Worm (Caenorhabditis elegans) whole organism, L1 larva: ENCODE results near the gene Y37A1A.3.

ENCODE experiments used
- C34B4.2 ChIP-seq: sonication (generic microtip); optimal IDR thresholded peaks from 2 replicates; lab custom pipeline; 2017; ENCODE audit warnings: mild to moderate bottlenecking, missing genetic modification characterization, missing compliant biosample characterization
- alr-1 ChIP-seq: fragments of 200-800 bp; sonication (Bioruptor generic); optimal IDR thresholded peaks from 2 replicates; lab custom pipeline; 2018; ENCODE audit warnings: borderline replicate concordance, mild to moderate bottlenecking, missing genetic modification characterization, missing compliant biosample characterization
- aly-2 ChIP-seq: fragments of 150-350 bp; optimal IDR thresholded peaks from 2 replicates; lab custom pipeline; 2014; ENCODE audit warnings: missing biosample characterization, missing genetic modification characterization
- blmp-1 ChIP-seq: fragments of 150-350 bp; optimal IDR thresholded peaks from 2 replicates; lab custom pipeline; 2014; ENCODE audit warnings: missing biosample characterization, missing genetic modification characterization
- ceh-63 ChIP-seq: fragments of 200-800 bp; sonication (Bioruptor generic); optimal IDR thresholded peaks from 2 replicates; lab custom pipeline; 2018; ENCODE audit warnings: mild to moderate bottlenecking, missing genetic modification characterization, missing compliant biosample characterization
- ceh-8 ChIP-seq: fragments of 200-800 bp; sonication (Bioruptor generic); optimal IDR thresholded peaks from 2 replicates; lab custom pipeline; 2018; ENCODE audit warnings: mild to moderate bottlenecking, missing genetic modification characterization, moderate library complexity, missing compliant biosample characterization
- ceh-82 ChIP-seq, 3 experiments: fragments of 150-350 bp in 1 of 3; sonication (generic microtip) in 2 of 3; optimal IDR thresholded peaks; 2 replicates each; lab custom pipeline; 2014 to 2017; ENCODE audit warnings: missing biosample characterization in 3 of 3, missing genetic modification characterization in 3 of 3
- ceh-90 ChIP-seq: sonication (generic microtip); optimal IDR thresholded peaks from 2 replicates; lab custom pipeline; 2016; ENCODE audit warnings: missing genetic modification characterization, missing compliant biosample characterization
- ces-1 ChIP-seq: fragments of 150-350 bp; optimal IDR thresholded peaks from 2 replicates; lab custom pipeline; 2014; ENCODE audit warnings: missing biosample characterization, missing genetic modification reagents, missing genetic modification characterization
- efl-3 ChIP-seq: fragments of 200-800 bp; sonication (Bioruptor generic); optimal IDR thresholded peaks from 2 replicates; lab custom pipeline; 2018; ENCODE audit warnings: mild to moderate bottlenecking, missing genetic modification characterization, missing compliant biosample characterization
- elt-2 ChIP-seq: sonication (generic microtip); optimal IDR thresholded peaks from 2 replicates; lab custom pipeline; 2016; ENCODE audit warnings: missing genetic modification characterization, mild to moderate bottlenecking, inconsistent platforms, missing compliant biosample characterization, missing genetic modification reagents
- fkh-10 ChIP-seq: sonication (generic microtip); optimal IDR thresholded peaks from 2 replicates; lab custom pipeline; 2017; ENCODE audit warnings: missing biosample characterization, missing genetic modification reagents, missing genetic modification characterization
- fkh-4 ChIP-seq: sonication (generic microtip); optimal IDR thresholded peaks from 2 replicates; lab custom pipeline; 2016; ENCODE audit warnings: missing compliant biosample characterization, missing genetic modification characterization, borderline replicate concordance
- fkh-8 ChIP-seq: sonication (generic microtip); optimal IDR thresholded peaks from 2 replicates; lab custom pipeline; 2016; ENCODE audit warnings: mild to moderate bottlenecking, missing genetic modification characterization, missing compliant biosample characterization
- fos-1 ChIP-seq: fragments of 150-350 bp; optimal IDR thresholded peaks from 2 replicates; lab custom pipeline; 2014; ENCODE audit warnings: missing biosample characterization, missing genetic modification characterization
- grh-1 ChIP-seq: fragments of 200-800 bp; sonication (Bioruptor generic); IDR thresholded peaks from 2 replicates; pipeline ENCODE4 v1.3.6; 2022; ENCODE audit warnings: missing genetic modification reagents, missing genetic modification characterization, missing compliant biosample characterization
- isw-1 ChIP-seq: fragments of 200-800 bp; sonication (Bioruptor generic); IDR thresholded peaks from 2 replicates; pipeline ENCODE4 v1.3.6; 2022; ENCODE audit warnings: missing genetic modification characterization, missing compliant biosample characterization
- lin-14 ChIP-seq: fragments of 200-800 bp; sonication (Bioruptor generic); optimal IDR thresholded peaks from 2 replicates; lab custom pipeline; 2018; ENCODE audit warnings: mild to moderate bottlenecking, missing genetic modification characterization, moderate library complexity, missing compliant biosample characterization
- lin-15B ChIP-seq: fragments of 150-350 bp; sonication (generic microtip); optimal IDR thresholded peaks from 3 replicates; lab custom pipeline; 2014; ENCODE audit warnings: missing biosample characterization, missing genetic modification characterization
- lin-35 ChIP-seq, 2 experiments: fragments of 150-350 bp; optimal IDR thresholded peaks; 2 replicates each; lab custom pipeline; 2014; ENCODE audit warnings: missing biosample characterization in 2 of 2, missing genetic modification characterization in 2 of 2, missing genetic modification reagents in 2 of 2
- lin-39 ChIP-seq: fragments of 150-350 bp; optimal IDR thresholded peaks from 2 replicates; lab custom pipeline; 2014; ENCODE audit warnings: missing biosample characterization, missing genetic modification reagents, missing genetic modification characterization
- mdl-1 ChIP-seq, 2 experiments: fragments of 150-350 bp; optimal IDR thresholded peaks; 2 replicates each; lab custom pipeline; 2014 to 2017; ENCODE audit warnings: missing biosample characterization in 2 of 2, missing genetic modification characterization in 2 of 2, inconsistent platforms in 1 of 2
- nhr-12 ChIP-seq: sonication (generic microtip); optimal IDR thresholded peaks from 2 replicates; lab custom pipeline; 2017; ENCODE audit warnings: missing biosample characterization, missing genetic modification characterization
- nhr-20 ChIP-seq: sonication (generic microtip); optimal IDR thresholded peaks from 2 replicates; lab custom pipeline; 2016; ENCODE audit warnings: mild to moderate bottlenecking, missing genetic modification characterization, missing compliant biosample characterization
- nhr-237 ChIP-seq: fragments of 150-350 bp; optimal IDR thresholded peaks from 2 replicates; lab custom pipeline; 2014; ENCODE audit warnings: missing biosample characterization, missing genetic modification characterization
- nhr-28 ChIP-seq: fragments of 150-350 bp; optimal IDR thresholded peaks from 2 replicates; lab custom pipeline; 2014; ENCODE audit warnings: missing biosample characterization, missing genetic modification characterization
- nhr-85 ChIP-seq: sonication (generic microtip); peaks from one replicate; lab custom pipeline; 2016; ENCODE audit warnings: missing genetic modification characterization, inconsistent platforms, missing compliant biosample characterization
- pax-3 ChIP-seq: fragments of 200-800 bp; sonication (Bioruptor generic); optimal IDR thresholded peaks from 2 replicates; lab custom pipeline; 2018; ENCODE audit warnings: mild to moderate bottlenecking, missing genetic modification characterization, moderate library complexity, missing compliant biosample characterization
- pqm-1 ChIP-seq: sonication (generic microtip); optimal IDR thresholded peaks from 3 replicates; lab custom pipeline; 2017; ENCODE audit warnings: missing biosample characterization, missing genetic modification characterization
- snu-23 ChIP-seq: sonication (generic microtip); optimal IDR thresholded peaks from 2 replicates; lab custom pipeline; 2016; ENCODE audit warnings: missing genetic modification characterization, missing compliant biosample characterization
- unc-130 ChIP-seq: fragments of 150-350 bp; optimal IDR thresholded peaks from 2 replicates; lab custom pipeline; 2017; ENCODE audit warnings: missing biosample characterization, missing genetic modification characterization, inconsistent platforms
- unc-30 ChIP-seq: sonication (generic microtip); optimal IDR thresholded peaks from 2 replicates; lab custom pipeline; 2017; ENCODE audit warnings: missing biosample characterization, missing genetic modification characterization
- unc-62 ChIP-seq: fragments of 150-350 bp; optimal IDR thresholded peaks from 2 replicates; lab custom pipeline; 2014; ENCODE audit warnings: missing biosample characterization, missing genetic modification reagents, missing genetic modification characterization
- unc-86 ChIP-seq: sonication (generic microtip); optimal IDR thresholded peaks from 2 replicates; lab custom pipeline; 2016; ENCODE audit warnings: missing genetic modification characterization, missing compliant biosample characterization
- unc-98 ChIP-seq: fragments of 200-800 bp; sonication (Bioruptor generic); IDR thresholded peaks from 2 replicates; pipeline ENCODE4 v1.3.6; 2022; ENCODE audit warnings: missing genetic modification characterization, missing compliant biosample characterization
- vab-15 ChIP-seq: sonication (generic microtip); optimal IDR thresholded peaks from 2 replicates; lab custom pipeline; 2017; ENCODE audit warnings: missing genotype, mild to moderate bottlenecking, missing genetic modification characterization, missing compliant biosample characterization
- zag-1 ChIP-seq: fragments of 150-350 bp; optimal IDR thresholded peaks from 2 replicates; lab custom pipeline; 2014; ENCODE audit warnings: missing biosample characterization, missing genetic modification characterization
- ztf-11 ChIP-seq, 2 experiments: sonication (generic microtip); optimal IDR thresholded peaks; 2 replicates each; lab custom pipeline; 2016 to 2017; ENCODE audit warnings: missing genetic modification characterization in 2 of 2, missing biosample characterization in 1 of 2, missing compliant biosample characterization in 1 of 2

Y37A1A.3 gene

DNA sequence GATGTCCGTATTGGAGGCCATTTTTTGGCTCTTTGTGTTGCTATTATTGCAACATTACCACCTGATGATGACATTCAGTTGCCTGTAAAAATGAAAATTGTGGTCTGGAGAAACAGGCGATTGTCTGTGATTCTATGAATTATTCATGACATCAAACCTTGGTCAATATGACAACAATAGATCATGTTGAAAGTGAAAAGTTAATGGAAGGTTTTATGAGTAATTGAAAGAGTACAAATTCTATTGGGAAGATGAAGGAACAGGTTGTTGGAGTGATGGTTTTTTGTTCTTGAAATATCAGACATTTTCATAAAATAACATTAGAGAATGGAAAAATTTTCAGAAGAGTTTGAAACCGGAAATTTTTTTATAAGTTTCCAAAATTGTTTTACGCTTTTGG lies at the start of gene Y37A1A.3:
Gene Y37A1A.3, minus strand, starts transcription at position 101 of the 400 bp plus-strand sequence.
- TF ChIP-seq nhr-20 (tag; lab: Kevin White, UChicago) (no peak), blmp-1 (tag; lab: Kevin White, UChicago) (peak; percentile 15), grh-1 (GFP tag; lab: Robert Waterston, UW) (no peak), nhr-85 (tag; lab: Kevin White, UChicago) (peak; percentile 52), C34B4.2 (tag; lab: Kevin White, UChicago) (no peak)
- TF ChIP-seq, all 84 proteins: peak for 2

DNA sequence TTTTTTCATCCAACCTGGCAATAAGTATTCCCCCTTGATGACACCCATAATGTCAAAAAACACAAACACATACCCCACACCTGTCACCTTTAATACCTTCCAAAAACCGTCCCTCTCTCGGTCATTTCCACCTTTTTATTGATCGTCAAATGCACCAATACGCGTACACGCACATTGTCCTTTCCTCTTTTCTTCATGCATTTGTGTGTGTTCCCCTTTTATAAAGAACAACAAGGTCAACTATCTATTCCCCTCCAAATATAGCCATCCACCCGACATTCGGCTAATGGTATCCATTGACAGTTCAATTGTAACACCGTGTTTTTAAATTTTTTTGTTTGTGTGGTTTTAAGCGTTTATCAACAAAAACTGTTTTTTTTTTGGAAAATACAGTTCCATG lies 42.5 kb upstream of the Y37A1A.3 start:
- TF ChIP-seq snu-23 (GFP tag; lab: Kevin White, UChicago) (no peak), ceh-8 (no peak), unc-30 (tag; lab: Kevin White, UChicago) (no peak), C34B4.2 (tag; lab: Kevin White, UChicago) (no peak), unc-86 (tag; lab: Kevin White, UChicago) (no peak), ztf-11 (tag; optimal IDR thresholded peaks at IDR 0.05; lab: Kevin White, UChicago) (no peak), pqm-1 (tag; lab: Kevin White, UChicago) (no peak), fos-1 (tag; lab: Kevin White, UChicago) (no peak), nhr-20 (tag; lab: Kevin White, UChicago) (no peak), ceh-82 (tag; optimal IDR thresholded peaks at IDR 0.05; lab: Kevin White, UChicago) (no peak), fkh-4 (tag; lab: Kevin White, UChicago) (no peak)
- TF ChIP-seq, all 84 proteins: peak for 0

DNA sequence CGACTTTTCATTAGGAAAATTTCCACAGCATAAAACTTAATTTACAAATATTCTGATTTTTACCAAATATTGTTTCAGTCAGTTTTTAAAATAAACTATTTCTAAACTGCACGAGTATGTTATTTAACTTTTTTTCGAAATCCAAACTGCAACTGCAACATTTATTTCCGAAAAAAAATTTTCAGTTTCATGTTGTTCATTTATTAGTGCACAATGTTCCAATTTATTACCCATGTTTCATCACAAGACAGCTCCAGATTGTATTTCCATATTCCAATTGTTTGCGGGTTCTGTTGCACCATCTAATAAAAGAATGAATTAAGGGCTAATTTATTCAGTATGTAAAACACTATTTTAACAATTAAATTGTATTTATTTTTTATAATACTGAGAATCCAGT lies 39.0 kb upstream of the Y37A1A.3 start:
- TF ChIP-seq nhr-237 (tag; lab: Kevin White, UChicago) (no peak), unc-130 (no peak), lin-15B (tag; lab: Kevin White, UChicago) (no peak), fkh-4 (tag; lab: Kevin White, UChicago) (no peak), lin-14 (no peak), unc-62 (GFP tag; lab: Kevin White, UChicago) (no peak), isw-1 (GFP tag; lab: Robert Waterston, UW) (no peak), zag-1 (tag; lab: Kevin White, UChicago) (no peak), ceh-63 (GFP tag; lab: Kevin White, UChicago) (no peak), ceh-90 (no peak), alr-1 (tag; lab: Kevin White, UChicago) (no peak), lin-35 (GFP tag; optimal IDR thresholded peaks at IDR 0.05; lab: Kevin White, UChicago) (no peak), aly-2 (tag; lab: Kevin White, UChicago) (no peak), ztf-11 (tag; optimal IDR thresholded peaks at IDR 0.05; lab: Kevin White, UChicago) (no peak), ces-1 (GFP tag; lab: Kevin White, UChicago) (no peak)

DNA sequence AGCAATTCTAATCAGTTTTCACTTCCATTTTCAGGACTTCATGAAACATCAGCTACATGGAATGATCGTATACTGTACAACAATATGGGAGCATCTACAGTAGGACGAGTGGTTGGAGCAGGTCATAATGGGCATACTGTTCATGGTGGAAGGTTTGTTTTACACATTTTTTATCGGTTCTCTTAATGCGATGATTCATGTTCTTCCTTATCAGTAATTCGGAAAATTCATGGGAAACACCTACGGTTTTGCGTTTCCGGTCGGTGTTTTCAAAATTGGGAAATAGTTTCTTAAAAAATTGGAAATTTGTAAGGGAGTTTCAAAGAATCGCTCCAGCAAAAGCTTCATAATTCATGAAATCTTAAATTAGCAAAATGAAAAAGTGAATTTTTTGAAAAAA lies 38.2 kb upstream of the Y37A1A.3 start:
- TF ChIP-seq snu-23 (GFP tag; lab: Kevin White, UChicago) (no peak), unc-98 (GFP tag; lab: Robert Waterston, UW) (no peak), elt-2 (tag; lab: Kevin White, UChicago) (peak; percentile 51), fkh-8 (tag; lab: Kevin White, UChicago) (no peak), efl-3 (GFP tag; lab: Kevin White, UChicago) (no peak), ceh-8 (no peak), nhr-28 (no peak)

DNA sequence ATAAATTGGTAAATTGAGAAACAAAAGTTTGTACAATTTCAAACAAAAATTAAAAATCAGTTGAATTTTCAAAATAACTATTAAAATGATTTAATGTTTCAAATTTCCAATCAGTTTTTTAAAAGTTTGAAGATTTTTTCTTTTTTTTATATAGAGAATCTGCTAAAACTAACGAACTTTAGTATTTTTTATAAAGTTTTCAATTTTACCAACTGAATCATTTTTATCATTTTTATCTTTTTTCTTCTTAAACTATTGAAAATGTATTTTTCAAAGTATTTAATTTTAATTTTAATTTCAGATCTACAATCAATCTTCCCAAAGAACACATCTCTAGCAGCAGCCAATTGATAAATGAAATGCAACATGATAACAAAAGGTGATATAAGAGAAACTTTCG lies 31.4 kb upstream of the Y37A1A.3 start, which contains the start of gene Y37A1A.4:
Gene Y37A1A.4, plus strand, starts transcription at position 301 of the 400 bp plus-strand sequence.
- no peak for TF ChIP-seq fkh-10 (GFP tag; lab: Kevin White, UChicago)
- TF ChIP-seq nhr-12: no peak
- no peak for TF ChIP-seq pax-3 (tag; lab: Kevin White, UChicago)
- no peak for TF ChIP-seq nhr-85 (tag; lab: Kevin White, UChicago)
- TF ChIP-seq blmp-1 (tag; lab: Kevin White, UChicago): no peak
- no peak for TF ChIP-seq lin-39 (tag; lab: Kevin White, UChicago)
- TF ChIP-seq vab-15: no peak
- TF ChIP-seq C34B4.2 (tag; lab: Kevin White, UChicago): no peak
- no peak for TF ChIP-seq mdl-1 (tag; optimal IDR thresholded peaks at IDR 0.05; lab: Kevin White, UChicago)
- no peak for TF ChIP-seq unc-30 (tag; lab: Kevin White, UChicago)
- TF ChIP-seq ceh-8: no peak
- TF ChIP-seq, all 84 proteins: peak for 0
